Fruit fly (Drosophila melanogaster) whole organism, wandering third instar larva: ENCODE results near the gene CG33648.

ENCODE experiments used
- CrebA ChIP-seq: fragments of 200-800 bp; sonication (Bioruptor generic); optimal IDR thresholded peaks from 2 replicates; lab custom pipeline; 2016; ENCODE audit warnings: missing biosample characterization, mild to moderate bottlenecking, missing genetic modification characterization, borderline replicate concordance
- Dif ChIP-seq: fragments of 200-275, 200-300 bp; sonication (Bioruptor generic); optimal IDR thresholded peaks from 2 replicates; lab custom pipeline; 2018; ENCODE audit warnings: missing biosample characterization, missing genetic modification characterization; ENCODE audit not compliant: partially characterized antibody
- GATAd ChIP-seq: sonication (Bioruptor generic); optimal IDR thresholded peaks from 2 replicates; lab custom pipeline; 2016; ENCODE audit warnings: missing biosample characterization, missing genetic modification characterization
- Rel ChIP-seq, 2 experiments: fragments of 200-800 bp; sonication (Bioruptor generic) in 1 of 2; optimal IDR thresholded peaks; 2 replicates in 1 of 2; 3 replicates in 1 of 2; lab custom pipeline; 2016 to 2019; ENCODE audit warnings: mild to moderate bottlenecking in 2 of 2, missing biosample characterization in 2 of 2, missing genetic modification characterization in 2 of 2, moderate library complexity in 1 of 2
- Sp1 ChIP-seq: fragments of 200-800 bp; sonication (Bioruptor generic); optimal IDR thresholded peaks from 3 replicates; lab custom pipeline; 2019; ENCODE audit warnings: missing biosample characterization, mild to moderate bottlenecking, missing genetic modification characterization, moderate library complexity
- brk ChIP-seq: fragments of 200-800 bp; sonication (Bioruptor generic); optimal IDR thresholded peaks from 2 replicates; lab custom pipeline; 2016; ENCODE audit warnings: missing biosample characterization, mild to moderate bottlenecking, missing genetic modification characterization
- dl ChIP-seq, 2 experiments: fragments of 175-275, 200-275 bp in 1 of 2; fragments of 200-275 bp in 1 of 2; sonication (Bioruptor generic); optimal IDR thresholded peaks; lab custom pipeline; 2018; ENCODE audit warnings: mild to moderate bottlenecking in 2 of 2, missing biosample characterization in 2 of 2, missing genetic modification characterization in 2 of 2, moderate library complexity in 2 of 2; ENCODE audit not compliant: partially characterized antibody in 2 of 2, insufficient read depth in 1 of 2
- fru ChIP-seq: fragments of 200-800 bp; sonication (Bioruptor generic); optimal IDR thresholded peaks from 3 replicates; lab custom pipeline; 2016; ENCODE audit warnings: missing biosample characterization, mild to moderate bottlenecking, missing genetic modification characterization
- h ChIP-seq: fragments of 200-800 bp; sonication (Bioruptor generic); optimal IDR thresholded peaks from 3 replicates; lab custom pipeline; 2016; ENCODE audit warnings: missing biosample characterization, mild to moderate bottlenecking, missing genetic modification characterization

dm6 chr2L:14491686-14492085 is 32.4 kb upstream of the CG33648 start:
- TF ChIP-seq brk (GFP tag; lab: Kevin White, UChicago) (no peak), h (GFP tag; lab: Kevin White, UChicago) (no peak), Sp1 (GFP tag; lab: Kevin White, UChicago) (no peak), Dif (GFP tag; lab: Kevin White, UChicago) (no peak), CrebA (GFP tag; lab: Kevin White, UChicago) (no peak), dl (GFP tag; optimal IDR thresholded peaks at IDR 0.05; lab: Kevin White, UChicago; ENCODE audit: insufficient read depth in 1 of 2, partially characterized antibody in 2 of 2) (no peak), Rel (GFP tag; optimal IDR thresholded peaks at IDR 0.05; lab: Kevin White, UChicago) (no peak), Rel (tag; optimal IDR thresholded peaks at IDR 0.05; lab: Kevin White, UChicago) (no peak), fru (GFP tag; lab: Kevin White, UChicago) (no peak), GATAd (GFP tag; lab: Kevin White, UChicago) (no peak)
